Fruit fly (Drosophila melanogaster) whole organism, wandering third instar larva: Measurements from ENCODE around the gene CG7970.
A peak's percentile ranks its signal among the peaks of the same experiment; 100 is the strongest.

Experiments used
- CG32264 ChIP-seq: fragments of 200-800 bp; sonication (Bioruptor generic); optimal IDR thresholded peaks from 2 replicates; lab custom pipeline; 2016; ENCODE audit warnings: missing biosample characterization, missing genetic modification characterization
- CG9705 ChIP-seq: fragments of 200-800 bp; sonication (Bioruptor generic); optimal IDR thresholded peaks from 2 replicates; lab custom pipeline; 2018; ENCODE audit warnings: missing biosample characterization, mild to moderate bottlenecking, missing genetic modification characterization
- Dfd ChIP-seq: fragments of >200 bp; optimal IDR thresholded peaks from 2 replicates; lab custom pipeline; 2017; ENCODE audit warnings: missing biosample characterization, missing genetic modification characterization
- Dif ChIP-seq: fragments of 200-275, 200-300 bp; sonication (Bioruptor generic); optimal IDR thresholded peaks from 2 replicates; lab custom pipeline; 2018; ENCODE audit warnings: missing biosample characterization, missing genetic modification characterization; ENCODE audit not compliant: partially characterized antibody
- GATAd ChIP-seq: sonication (Bioruptor generic); optimal IDR thresholded peaks from 2 replicates; lab custom pipeline; 2016; ENCODE audit warnings: missing biosample characterization, missing genetic modification characterization
- HLH106 ChIP-seq: fragments of 200-800 bp; optimal IDR thresholded peaks from 3 replicates; lab custom pipeline; 2019; ENCODE audit warnings: missing biosample characterization, mild to moderate bottlenecking, missing genetic modification characterization, moderate library complexity
- Hnf4 ChIP-seq: fragments of 200-800 bp; sonication (Bioruptor generic); optimal IDR thresholded peaks from 2 replicates; lab custom pipeline; 2016; ENCODE audit warnings: missing biosample characterization, mild to moderate bottlenecking, missing genetic modification characterization
- Hr78 ChIP-seq: fragments of >200 bp; optimal IDR thresholded peaks from 2 replicates; lab custom pipeline; 2017; ENCODE audit warnings: missing biosample characterization, missing genetic modification characterization
- Hr83 ChIP-seq: fragments of 200-300 bp; sonication (Bioruptor generic); optimal IDR thresholded peaks from 2 replicates; lab custom pipeline; 2016; ENCODE audit warnings: missing biosample characterization, mild to moderate bottlenecking, missing genetic modification characterization, moderate library complexity; ENCODE audit not compliant: poor library complexity, severe bottlenecking
- Jra ChIP-seq: sonication (Bioruptor generic); optimal IDR thresholded peaks from 2 replicates; lab custom pipeline; 2016; ENCODE audit warnings: missing biosample characterization, missing genetic modification characterization
- Mio ChIP-seq: sonication (Bioruptor generic); optimal IDR thresholded peaks from 2 replicates; lab custom pipeline; 2016; ENCODE audit warnings: missing biosample characterization, missing genetic modification characterization
- Myc ChIP-seq: fragments of >200 bp; optimal IDR thresholded peaks from 2 replicates; lab custom pipeline; 2017
- N ChIP-seq: fragments of >200 bp; optimal IDR thresholded peaks from 2 replicates; lab custom pipeline; 2018; ENCODE audit warnings: missing biosample characterization, missing external identifiers, missing genetic modification characterization
- OdsH ChIP-seq: fragments of 200-800 bp; sonication (Bioruptor generic); optimal IDR thresholded peaks from 2 replicates; lab custom pipeline; 2016; ENCODE audit warnings: missing biosample characterization, mild to moderate bottlenecking, missing genetic modification characterization
- Sp1 ChIP-seq: fragments of 200-800 bp; sonication (Bioruptor generic); optimal IDR thresholded peaks from 3 replicates; lab custom pipeline; 2019; ENCODE audit warnings: missing biosample characterization, mild to moderate bottlenecking, missing genetic modification characterization, moderate library complexity
- Vsx2 ChIP-seq: fragments of 200-300, 225-300 bp; sonication (Bioruptor generic); optimal IDR thresholded peaks from 2 replicates; lab custom pipeline; 2018; ENCODE audit warnings: missing biosample characterization, missing genetic modification characterization; ENCODE audit not compliant: partially characterized antibody
- br ChIP-seq: fragments of 200-800 bp; sonication (Bioruptor generic); optimal IDR thresholded peaks from 2 replicates; lab custom pipeline; 2016; ENCODE audit warnings: missing biosample characterization, missing genetic modification characterization
- brk ChIP-seq: fragments of 200-800 bp; sonication (Bioruptor generic); optimal IDR thresholded peaks from 2 replicates; lab custom pipeline; 2016; ENCODE audit warnings: missing biosample characterization, mild to moderate bottlenecking, missing genetic modification characterization
- dmrt93B ChIP-seq: fragments of 200-800 bp; sonication (Bioruptor generic); optimal IDR thresholded peaks from 2 replicates; lab custom pipeline; 2018; ENCODE audit warnings: missing biosample characterization, mild to moderate bottlenecking, missing genetic modification characterization
- dsf ChIP-seq: sonication (Bioruptor generic); optimal IDR thresholded peaks from 2 replicates; lab custom pipeline; 2016; ENCODE audit warnings: missing biosample characterization, missing genetic modification characterization, borderline replicate concordance
- ey ChIP-seq: fragments of 200-800 bp; sonication (Bioruptor generic); optimal IDR thresholded peaks from 2 replicates; lab custom pipeline; 2016; ENCODE audit warnings: missing biosample characterization, missing genetic modification characterization
- foxo ChIP-seq, 2 experiments: fragments of 200-800 bp; sonication (Bioruptor generic); optimal IDR thresholded peaks; 2 replicates in 1 of 2; 3 replicates in 1 of 2; lab custom pipeline; 2016 to 2017; ENCODE audit warnings: missing biosample characterization in 2 of 2, missing genetic modification characterization in 2 of 2
- fru ChIP-seq: fragments of 200-800 bp; sonication (Bioruptor generic); optimal IDR thresholded peaks from 3 replicates; lab custom pipeline; 2016; ENCODE audit warnings: missing biosample characterization, mild to moderate bottlenecking, missing genetic modification characterization
- h ChIP-seq: fragments of 200-800 bp; sonication (Bioruptor generic); optimal IDR thresholded peaks from 3 replicates; lab custom pipeline; 2016; ENCODE audit warnings: missing biosample characterization, mild to moderate bottlenecking, missing genetic modification characterization
- jim ChIP-seq: fragments of 175-275, 200-325 bp; sonication (Bioruptor generic); optimal IDR thresholded peaks from 2 replicates; lab custom pipeline; 2016; ENCODE audit warnings: missing biosample characterization, mild to moderate bottlenecking, missing genetic modification characterization
- psq ChIP-seq: fragments of 200-800 bp; sonication (Bioruptor generic); optimal IDR thresholded peaks from 3 replicates; lab custom pipeline; 2017; ENCODE audit warnings: missing biosample characterization, mild to moderate bottlenecking, missing genetic modification characterization, moderate library complexity
- rgr ChIP-seq: fragments of 200-800 bp; sonication (Bioruptor generic); optimal IDR thresholded peaks from 3 replicates; lab custom pipeline; 2016; ENCODE audit warnings: missing biosample characterization, mild to moderate bottlenecking, missing genetic modification characterization
- sage ChIP-seq: fragments of 200-800 bp; sonication (Bioruptor generic); optimal IDR thresholded peaks from 2 replicates; lab custom pipeline; 2016; ENCODE audit warnings: missing biosample characterization, mild to moderate bottlenecking, missing genetic modification characterization
- sv ChIP-seq: fragments of 200-800 bp; sonication (Bioruptor generic); optimal IDR thresholded peaks from 3 replicates; lab custom pipeline; 2016; ENCODE audit warnings: missing biosample characterization, missing genetic modification characterization
- tai ChIP-seq: sonication (Bioruptor generic); optimal IDR thresholded peaks from 2 replicates; lab custom pipeline; 2016; ENCODE audit warnings: missing biosample characterization, missing genetic modification characterization
- woc ChIP-seq: sonication (Bioruptor generic); optimal IDR thresholded peaks from 2 replicates; lab custom pipeline; 2016; ENCODE audit warnings: missing biosample characterization, mild to moderate bottlenecking, missing genetic modification characterization

The CG7970 gene

DNA sequence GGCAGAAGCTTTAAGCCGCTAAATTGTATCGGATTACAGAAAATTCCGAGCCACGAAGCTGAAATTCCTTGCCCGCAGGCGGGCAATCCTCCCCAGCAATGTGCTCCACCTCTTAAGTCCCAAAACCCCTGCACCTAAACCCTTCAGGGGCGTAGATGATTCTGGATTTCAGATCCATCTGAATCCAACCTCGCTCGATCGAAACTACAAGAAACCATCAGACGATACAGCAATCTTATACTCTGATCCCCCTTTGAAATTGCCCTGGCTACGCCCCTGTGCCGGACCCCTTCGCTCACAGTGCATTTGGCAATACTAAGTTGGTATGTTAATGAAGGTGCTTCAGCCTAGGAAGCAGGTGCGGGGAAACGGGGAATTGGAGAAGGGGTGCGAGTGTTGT, 30.5 kb downstream of the CG7970 start:
- TF ChIP-seq psq (GFP tag; lab: Kevin White, UChicago) (peak; percentile 50), foxo (GFP tag; optimal IDR thresholded peaks at IDR 0.05; lab: Kevin White, UChicago) (peak in 1 of 2 experiments; percentile 76), h (GFP tag; lab: Kevin White, UChicago) (peak; percentile 42), brk (GFP tag; lab: Kevin White, UChicago) (peak; percentile 5), woc (GFP tag; lab: Kevin White, UChicago) (peak; percentile 55), dmrt93B (GFP tag; lab: Kevin White, UChicago) (peak; percentile 49), HLH106 (peak; percentile 76), N (GFP tag; lab: Kevin White, UChicago) (no peak), jim (GFP tag; lab: Kevin White, UChicago) (no peak), CG9705 (GFP tag; lab: Kevin White, UChicago) (peak; percentile 47), Vsx2 (no peak), Hr83 (GFP tag; lab: Kevin White, UChicago) (no peak), fru (peak; percentile 73), dsf (no peak), OdsH (peak; percentile 55), CG32264 (GFP tag; lab: Kevin White, UChicago) (peak; percentile 77), sv (GFP tag; lab: Kevin White, UChicago) (no peak), sage (peak; percentile 1), Hnf4 (GFP tag; lab: Kevin White, UChicago) (peak; percentile 49), Sp1 (GFP tag; lab: Kevin White, UChicago) (peak; percentile 65), br (peak; percentile 58), ey (peak; percentile 65), rgr (GFP tag; lab: Kevin White, UChicago) (peak; percentile 58), Dfd (GFP tag; lab: Kevin White, UChicago) (no peak)
- TF ChIP-seq, all 38 proteins: peak for 17

- TF ChIP-seq HLH106 (no peak), br (no peak), jim (GFP tag; lab: Kevin White, UChicago) (no peak), woc (GFP tag; lab: Kevin White, UChicago) (no peak), fru (no peak), Hr78 (no peak), CG32264 (GFP tag; lab: Kevin White, UChicago) (no peak), N (GFP tag; lab: Kevin White, UChicago) (no peak)
Measured at dm6 chr3L:1688161-1688560, 35.6 kb downstream of the CG7970 start.

- TF ChIP-seq tai (GFP tag; lab: Kevin White, UChicago) = no peak
Measured at dm6 chr3L:1688569-1688968, 36.0 kb downstream of the CG7970 start.

- TF ChIP-seq h (GFP tag; lab: Kevin White, UChicago) (peak; percentile 71), Jra (GFP tag; lab: Kevin White, UChicago) (no peak), Mio (GFP tag; lab: Kevin White, UChicago) (no peak), HLH106 (peak; percentile 45), br (peak; percentile 48), Myc (lab: Kevin White, UChicago) (no peak), rgr (GFP tag; lab: Kevin White, UChicago) (peak; percentile 46), OdsH (peak; percentile 8), Hr83 (GFP tag; lab: Kevin White, UChicago) (peak; percentile 92), fru (peak; percentile 51), Dif (GFP tag; lab: Kevin White, UChicago) (no peak), foxo (GFP tag; optimal IDR thresholded peaks at IDR 0.05; lab: Kevin White, UChicago) (peak in 1 of 2 experiments; percentile 63), Hnf4 (GFP tag; lab: Kevin White, UChicago) (peak; percentile 19), dmrt93B (GFP tag; lab: Kevin White, UChicago) (peak; percentile 34), woc (GFP tag; lab: Kevin White, UChicago) (peak; percentile 15), jim (GFP tag; lab: Kevin White, UChicago) (peak; percentile 14), Sp1 (GFP tag; lab: Kevin White, UChicago) (peak; percentile 20), GATAd (GFP tag; lab: Kevin White, UChicago) (no peak), ey (peak; percentile 45)
- TF ChIP-seq, all 38 proteins: peak for 14
Measured at dm6 chr3L:1690727-1691413, 38.3 kb downstream of the CG7970 start.
